Worm (Caenorhabditis elegans) whole organism, L3 larva: ENCODE measurements around the gene K04B12.2.

ENCODE experiments used
- aly-2 ChIP-seq: fragments of 150-350 bp; optimal IDR thresholded peaks from 2 replicates; lab custom pipeline; 2014; ENCODE audit warnings: missing biosample characterization, missing genetic modification characterization
- ama-1 ChIP-seq: fragments of 150-350 bp; optimal IDR thresholded peaks from 2 replicates; lab custom pipeline; 2018
- mdl-1 ChIP-seq: fragments of 150-350 bp; optimal IDR thresholded peaks from 2 replicates; lab custom pipeline; 2014; ENCODE audit warnings: missing biosample characterization, missing genetic modification characterization
- nhr-237 ChIP-seq: fragments of 150-350 bp; optimal IDR thresholded peaks from 2 replicates; lab custom pipeline; 2014; ENCODE audit warnings: missing biosample characterization, missing genetic modification characterization
- nhr-28 ChIP-seq: fragments of 150-350 bp; optimal IDR thresholded peaks from 2 replicates; lab custom pipeline; 2014; ENCODE audit warnings: missing biosample characterization, missing genetic modification characterization
- nhr-76 ChIP-seq: fragments of 150-350 bp; sonication (generic microtip); optimal IDR thresholded peaks from 5 replicates; lab custom pipeline; 2014; ENCODE audit warnings: missing biosample characterization, missing genetic modification characterization
- tbx-2 ChIP-seq: sonication (generic microtip); optimal IDR thresholded peaks from 2 replicates; lab custom pipeline; 2016; ENCODE audit warnings: mild to moderate bottlenecking, missing genetic modification characterization, missing compliant biosample characterization
- unc-62 ChIP-seq: fragments of 150-350 bp; sonication (generic microtip); optimal IDR thresholded peaks from 4 replicates; lab custom pipeline; 2014; ENCODE audit warnings: missing biosample characterization, missing genetic modification reagents, missing genetic modification characterization
- zag-1 ChIP-seq: fragments of 150-350 bp; optimal IDR thresholded peaks from 2 replicates; lab custom pipeline; 2014; ENCODE audit warnings: missing biosample characterization, missing genetic modification characterization

ce11 chrII:14410768-14411167 lies 27.0 kb downstream of the K04B12.2 start, which contains the start of gene dsb-2:
- no peak for TF ChIP-seq unc-62 (GFP tag; lab: Kevin White, UChicago)
- TF ChIP-seq nhr-237 (tag; lab: Kevin White, UChicago): no peak
- no peak for TF ChIP-seq ama-1 (lab: Kevin White, UChicago)
- no peak for TF ChIP-seq nhr-76 (tag; lab: Kevin White, UChicago)
- TF ChIP-seq aly-2 (tag; lab: Kevin White, UChicago): no peak
- no peak for TF ChIP-seq mdl-1
- TF ChIP-seq nhr-28 (tag; lab: Kevin White, UChicago): no peak
- no peak for TF ChIP-seq tbx-2 (tag; lab: Kevin White, UChicago)
- no peak for TF ChIP-seq zag-1 (tag; lab: Kevin White, UChicago)
